Fruit fly (Drosophila melanogaster) whole organism: ENCODE results near the gene Atg101.

Source experiments
- CG8478 ChIP-seq: fragments of >200 bp; optimal IDR thresholded peaks from 2 replicates; lab custom pipeline; 2018; ENCODE audit warnings: inconsistent platforms
- EcR ChIP-seq, 2 experiments: fragments of >200 bp; optimal IDR thresholded peaks; 2 replicates each; lab custom pipeline; 2017; ENCODE audit warnings: missing biosample characterization in 2 of 2, missing genetic modification characterization in 2 of 2, missing genetic modification reagents in 2 of 2
- pan ChIP-seq: fragments of >200 bp; optimal IDR thresholded peaks from 2 replicates; lab custom pipeline; 2017
- psq ChIP-seq: fragments of >200 bp; optimal IDR thresholded peaks from 2 replicates; lab custom pipeline; 2017
- usp ChIP-seq: fragments of >200 bp; optimal IDR thresholded peaks from 2 replicates; lab custom pipeline; 2017; ENCODE audit warnings: missing biosample characterization, missing genetic modification characterization, mixed read lengths

DNA sequence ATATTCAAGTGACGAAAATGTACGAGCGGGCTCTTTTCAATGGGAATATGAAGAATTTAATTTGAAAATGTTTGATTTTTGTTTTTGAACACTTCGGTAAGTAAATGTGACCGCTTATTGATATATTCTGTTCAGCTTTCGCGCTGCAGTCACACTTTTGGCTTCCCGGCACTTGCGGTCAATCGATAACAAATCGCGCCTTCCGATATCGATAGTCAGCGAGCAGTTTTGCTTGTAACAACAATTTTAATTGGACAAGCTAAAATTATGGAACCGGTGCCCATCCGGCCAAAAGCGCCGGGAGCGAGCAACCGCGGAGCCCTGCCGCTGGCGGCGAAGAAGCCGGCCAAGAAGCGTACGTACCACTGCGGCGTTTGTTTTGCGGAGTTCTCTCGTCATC is 38.9 kb downstream of the Atg101 start, which contains the start of gene CG7101:
- TF ChIP-seq CG8478 (no peak), usp (GFP tag; lab: Kevin White, UChicago) (no peak), EcR (GFP tag; optimal IDR thresholded peaks at IDR 0.05; lab: Kevin White, UChicago) (no peak), psq (lab: Kevin White, UChicago) (no peak), pan (lab: Kevin White, UChicago) (no peak)
